Worm (Caenorhabditis elegans) whole organism, mixed stage, embryonic: ENCODE results near the gene lelo-3.
A peak's percentile ranks its signal among the peaks of the same experiment; 100 is the strongest.

Experiments used
- M03D4.4 ChIP-seq: sonication (generic microtip); optimal IDR thresholded peaks from 2 replicates; lab custom pipeline; 2017; ENCODE audit warnings: mild to moderate bottlenecking, missing genetic modification characterization, missing compliant biosample characterization
- bed-3 ChIP-seq: fragments of 200-800 bp; sonication (Bioruptor generic); optimal IDR thresholded peaks from 3 replicates; lab custom pipeline; 2018; ENCODE audit warnings: mild to moderate bottlenecking, missing genetic modification characterization, moderate library complexity, missing compliant biosample characterization
- blmp-1 ChIP-seq: fragments of 150-350 bp; optimal IDR thresholded peaks from 2 replicates; lab custom pipeline; 2014; ENCODE audit warnings: missing biosample characterization, missing genetic modification characterization
- ceh-39 ChIP-seq: fragments of 150-350 bp; optimal IDR thresholded peaks from 2 replicates; lab custom pipeline; 2014; ENCODE audit warnings: missing biosample characterization, missing genetic modification characterization
- ceh-83 ChIP-seq: fragments of 200-800 bp; sonication (Bioruptor generic); optimal IDR thresholded peaks from 2 replicates; lab custom pipeline; 2018; ENCODE audit warnings: mild to moderate bottlenecking, missing genetic modification characterization, missing compliant biosample characterization
- ces-1 ChIP-seq: fragments of 150-350 bp; optimal IDR thresholded peaks from 2 replicates; lab custom pipeline; 2014; ENCODE audit warnings: missing biosample characterization, missing genetic modification reagents, missing genetic modification characterization
- cnd-1 ChIP-seq: fragments of 200-800 bp; sonication (Bioruptor generic); optimal IDR thresholded peaks from 2 replicates; lab custom pipeline; 2018; ENCODE audit warnings: mild to moderate bottlenecking, missing genetic modification characterization, missing compliant biosample characterization
- drap-1 ChIP-seq: fragments of 200-800 bp; sonication (Bioruptor generic); optimal IDR thresholded peaks from 3 replicates; lab custom pipeline; 2018; ENCODE audit warnings: mild to moderate bottlenecking, missing genetic modification characterization, missing compliant biosample characterization
- elt-1 ChIP-seq: sonication (generic microtip); optimal IDR thresholded peaks from 2 replicates; lab custom pipeline; 2017; ENCODE audit warnings: missing genetic modification characterization, mild to moderate bottlenecking, missing compliant biosample characterization, antibody characterized with exemption, moderate library complexity, borderline replicate concordance; ENCODE audit not compliant: insufficient read depth
- elt-3 ChIP-seq: fragments of 150-350 bp; optimal IDR thresholded peaks from 2 replicates; lab custom pipeline; 2014; ENCODE audit warnings: missing biosample characterization, missing genetic modification characterization
- flh-1 ChIP-seq: fragments of 200-800 bp; sonication (Bioruptor generic); optimal IDR thresholded peaks from 2 replicates; lab custom pipeline; 2018; ENCODE audit warnings: mild to moderate bottlenecking, missing genetic modification characterization, moderate library complexity, missing compliant biosample characterization
- ham-2 ChIP-seq: fragments of 200-800 bp; sonication (Bioruptor generic); optimal IDR thresholded peaks from 2 replicates; lab custom pipeline; 2018; ENCODE audit warnings: mild to moderate bottlenecking, missing genetic modification characterization, missing compliant biosample characterization
- hlh-1 ChIP-seq: fragments of 150-350 bp; optimal IDR thresholded peaks from 2 replicates; lab custom pipeline; 2014; ENCODE audit warnings: missing biosample characterization, missing genetic modification reagents, missing genetic modification characterization
- lin-13 ChIP-seq: fragments of 150-350 bp; optimal IDR thresholded peaks from 2 replicates; lab custom pipeline; 2014; ENCODE audit warnings: missing biosample characterization, missing genetic modification characterization
- lin-32 ChIP-seq: fragments of 200-800 bp; sonication (Bioruptor generic); optimal IDR thresholded peaks from 2 replicates; lab custom pipeline; 2018; ENCODE audit warnings: mild to moderate bottlenecking, missing genetic modification characterization, missing compliant biosample characterization
- lsy-2 ChIP-seq: fragments of 150-350 bp; optimal IDR thresholded peaks from 2 replicates; lab custom pipeline; 2014; ENCODE audit warnings: missing biosample characterization, missing genetic modification characterization
- mab-5 ChIP-seq: fragments of 150-350 bp; optimal IDR thresholded peaks from 2 replicates; lab custom pipeline; 2014; ENCODE audit warnings: missing biosample characterization, missing genetic modification characterization
- mep-1 ChIP-seq: fragments of 150-350 bp; optimal IDR thresholded peaks from 2 replicates; lab custom pipeline; 2017; ENCODE audit warnings: missing biosample characterization, missing genetic modification reagents, missing genetic modification characterization, inconsistent platforms
- mls-2 ChIP-seq: sonication (generic microtip); optimal IDR thresholded peaks from 2 replicates; lab custom pipeline; 2016; ENCODE audit warnings: mild to moderate bottlenecking, missing genetic modification characterization, moderate library complexity, missing compliant biosample characterization
- nhr-12 ChIP-seq: fragments of 150-350 bp; optimal IDR thresholded peaks from 2 replicates; lab custom pipeline; 2014; ENCODE audit warnings: missing biosample characterization, missing genetic modification characterization
- nhr-2 ChIP-seq: fragments of 150-350 bp; optimal IDR thresholded peaks from 2 replicates; lab custom pipeline; 2014; ENCODE audit warnings: missing biosample characterization, missing genetic modification characterization
- nhr-237 ChIP-seq: fragments of 150-350 bp; optimal IDR thresholded peaks from 2 replicates; lab custom pipeline; 2014; ENCODE audit warnings: missing biosample characterization, missing genetic modification characterization
- nhr-28 ChIP-seq: fragments of 150-350 bp; optimal IDR thresholded peaks from 2 replicates; lab custom pipeline; 2014; ENCODE audit warnings: missing biosample characterization, missing genetic modification characterization
- pha-4 ChIP-seq: fragments of 150-350 bp; optimal IDR thresholded peaks from 2 replicates; lab custom pipeline; 2018; ENCODE audit warnings: missing biosample characterization, missing genetic modification reagents, missing genetic modification characterization
- sem-2 ChIP-seq: fragments of 200-800 bp; sonication (Bioruptor generic); optimal IDR thresholded peaks from 2 replicates; lab custom pipeline; 2018; ENCODE audit warnings: mild to moderate bottlenecking, missing genetic modification characterization, missing compliant biosample characterization
- sptf-1 ChIP-seq: sonication (generic microtip); optimal IDR thresholded peaks from 2 replicates; lab custom pipeline; 2017; ENCODE audit warnings: mild to moderate bottlenecking, missing genetic modification characterization, moderate library complexity, missing compliant biosample characterization
- tbx-8 ChIP-seq: fragments of 200-800 bp; sonication (Bioruptor generic); optimal IDR thresholded peaks from 2 replicates; lab custom pipeline; 2018; ENCODE audit warnings: mild to moderate bottlenecking, missing genetic modification characterization, moderate library complexity, missing compliant biosample characterization
- unc-120 ChIP-seq: sonication (generic microtip); optimal IDR thresholded peaks from 2 replicates; lab custom pipeline; 2017; ENCODE audit warnings: missing genetic modification characterization, missing compliant biosample characterization; ENCODE audit not compliant: poor library complexity, severe bottlenecking
- unc-39 ChIP-seq: fragments of 150-350 bp; optimal IDR thresholded peaks from 2 replicates; lab custom pipeline; 2014; ENCODE audit warnings: missing biosample characterization, missing genetic modification characterization
- unc-62 ChIP-seq: fragments of 150-350 bp; optimal IDR thresholded peaks from 2 replicates; lab custom pipeline; 2014; ENCODE audit warnings: missing biosample characterization, missing genetic modification reagents, missing genetic modification characterization
- zip-8 ChIP-seq: fragments of 150-350 bp; optimal IDR thresholded peaks from 2 replicates; lab custom pipeline; 2014; ENCODE audit warnings: missing biosample characterization, missing genetic modification characterization
- ztf-11 ChIP-seq: fragments of 150-350 bp; optimal IDR thresholded peaks from 2 replicates; lab custom pipeline; 2014; ENCODE audit warnings: missing biosample characterization, missing genetic modification characterization

The lelo-3 gene

ce11 chrX:5987910-5988309, 34.5 kb downstream of the lelo-3 start:
- no peak for TF ChIP-seq mep-1 (tag; lab: Kevin White, UChicago)
- no peak for TF ChIP-seq ces-1 (GFP tag; lab: Kevin White, UChicago)
- TF ChIP-seq ceh-83 (GFP tag; lab: Kevin White, UChicago), result no peak
- TF ChIP-seq elt-3 (tag; lab: Kevin White, UChicago), result no peak
- TF ChIP-seq elt-1 (tag; lab: Kevin White, UChicago), result no peak
- no peak for TF ChIP-seq blmp-1 (tag; lab: Kevin White, UChicago)
- TF ChIP-seq tbx-8, result no peak
- TF ChIP-seq nhr-237, result no peak
- TF ChIP-seq mls-2, result no peak
- no peak for TF ChIP-seq nhr-12
- TF ChIP-seq lin-32 (GFP tag; lab: Kevin White, UChicago), result no peak

DNA sequence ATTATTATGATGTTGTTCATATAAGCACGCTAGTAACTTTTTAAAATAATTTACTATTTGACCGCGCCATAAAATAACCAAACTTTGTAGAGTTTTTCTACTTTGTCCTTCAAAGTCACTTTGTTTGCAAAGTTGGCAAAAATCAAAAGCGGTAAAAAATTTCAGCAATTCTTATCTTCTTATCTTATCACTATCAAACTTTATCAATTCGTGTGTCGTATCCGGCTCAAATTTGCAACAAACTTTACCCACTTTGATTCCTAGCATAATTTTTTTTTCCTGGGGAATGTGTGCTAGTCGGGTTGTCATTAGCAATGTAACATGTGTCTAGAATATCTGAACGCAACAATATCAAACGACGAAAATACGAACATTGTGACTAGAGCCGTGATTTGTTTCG, 36.6 kb downstream of the lelo-3 start:
- TF ChIP-seq ztf-11 (tag; lab: Kevin White, UChicago) (no peak), sptf-1 (no peak), elt-3 (tag; lab: Kevin White, UChicago) (no peak), flh-1 (no peak), nhr-12 (no peak), drap-1 (GFP tag; lab: Kevin White, UChicago) (no peak), unc-120 (tag; lab: Kevin White, UChicago) (no peak), unc-62 (GFP tag; lab: Kevin White, UChicago) (no peak), cnd-1 (tag; lab: Kevin White, UChicago) (no peak), ceh-39 (tag; lab: Kevin White, UChicago) (no peak), sem-2 (GFP tag; lab: Kevin White, UChicago) (no peak), nhr-2 (tag; lab: Kevin White, UChicago) (no peak), pha-4 (tag; lab: Kevin White, UChicago) (no peak), mab-5 (tag; lab: Kevin White, UChicago) (no peak), zip-8 (tag; lab: Kevin White, UChicago) (no peak), blmp-1 (tag; lab: Kevin White, UChicago) (no peak)

ce11 chrX:5984581-5985039, 37.8 kb downstream of the lelo-3 start, which contains the start of gene klp-13:
Gene klp-13, plus strand, starts transcription at chrX:5984989.
- TF ChIP-seq hlh-1 (tag; lab: Kevin White, UChicago), result peak; percentile 80
- TF ChIP-seq lsy-2 (tag; lab: Kevin White, UChicago), result peak; percentile 51
- TF ChIP-seq bed-3 (GFP tag; lab: Kevin White, UChicago), result no peak
- peak; percentile 70 for TF ChIP-seq ces-1 (GFP tag; lab: Kevin White, UChicago)
- TF ChIP-seq ceh-39 (tag; lab: Kevin White, UChicago), result no peak
- TF ChIP-seq sem-2 (GFP tag; lab: Kevin White, UChicago), result no peak
- no peak for TF ChIP-seq zip-8 (tag; lab: Kevin White, UChicago)
- TF ChIP-seq lin-32 (GFP tag; lab: Kevin White, UChicago), result no peak
- no peak for TF ChIP-seq unc-39 (tag; lab: Kevin White, UChicago)
- TF ChIP-seq blmp-1 (tag; lab: Kevin White, UChicago), result no peak
- no peak for TF ChIP-seq M03D4.4 (tag; lab: Kevin White, UChicago)
- TF ChIP-seq nhr-2 (tag; lab: Kevin White, UChicago), result no peak
- no peak for TF ChIP-seq elt-1 (tag; lab: Kevin White, UChicago)
- TF ChIP-seq mep-1 (tag; lab: Kevin White, UChicago), result peak; percentile 85
- TF ChIP-seq unc-120 (tag; lab: Kevin White, UChicago), result peak; percentile 80
- TF ChIP-seq unc-62 (GFP tag; lab: Kevin White, UChicago), result peak; percentile 55
- no peak for TF ChIP-seq ceh-83 (GFP tag; lab: Kevin White, UChicago)
- peak; percentile 33 for TF ChIP-seq pha-4 (tag; lab: Kevin White, UChicago)
- TF ChIP-seq elt-3 (tag; lab: Kevin White, UChicago), result no peak
- peak; percentile 51 for TF ChIP-seq lin-13 (tag; lab: Kevin White, UChicago)
- peak; percentile 85 for TF ChIP-seq nhr-237
- TF ChIP-seq nhr-28 (tag; lab: Kevin White, UChicago), result no peak
- TF ChIP-seq nhr-12, result peak; percentile 11
- peak; percentile 95 for TF ChIP-seq ham-2 (GFP tag; lab: Kevin White, UChicago)
- no peak for TF ChIP-seq ztf-11 (tag; lab: Kevin White, UChicago)
- peak; percentile 62 for TF ChIP-seq drap-1 (GFP tag; lab: Kevin White, UChicago)
- TF ChIP-seq mab-5 (tag; lab: Kevin White, UChicago), result no peak
- TF ChIP-seq mls-2, result peak; percentile 76
- peak; percentile 75 for TF ChIP-seq sptf-1
- TF ChIP-seq, all 35 proteins: peak for 14
